Worm (Caenorhabditis elegans) whole organism, midembryonic: ENCODE data around the gene ppm-1.H.

ENCODE experiments used
- T22C8.4 ChIP-seq: fragments of 200-800 bp; sonication (Bioruptor generic); IDR thresholded peaks from 2 replicates; pipeline ENCODE4 v1.3.6; 2022; ENCODE audit warnings: missing genetic modification characterization, missing compliant biosample characterization
- cog-1 ChIP-seq: sonication (generic microtip); optimal IDR thresholded peaks from 2 replicates; lab custom pipeline; 2016; ENCODE audit warnings: missing genetic modification characterization, missing compliant biosample characterization
- flt-1 ChIP-seq: fragments of 200-800 bp; sonication (Bioruptor generic); IDR thresholded peaks from 2 replicates; pipeline ENCODE4 v1.3.6; 2022; ENCODE audit warnings: missing genetic modification characterization, missing compliant biosample characterization
- klf-2 ChIP-seq: fragments of 200-800 bp; sonication (Bioruptor generic); conservative IDR thresholded peaks from 2 replicates; pipeline ENCODE4 v1.3.6; 2022; ENCODE audit warnings: missing genetic modification reagents, missing genetic modification characterization, missing compliant biosample characterization
- med-1 ChIP-seq: sonication (generic microtip); optimal IDR thresholded peaks from 2 replicates; lab custom pipeline; 2017; ENCODE audit warnings: missing genetic modification characterization, mild to moderate bottlenecking, missing compliant biosample characterization, antibody characterized with exemption, missing genetic modification reagents; ENCODE audit not compliant: insufficient read depth
- ref-1 ChIP-seq: fragments of 200-800 bp; sonication (Bioruptor generic); conservative IDR thresholded peaks from 2 replicates; pipeline ENCODE4 v1.3.6; 2022; ENCODE audit warnings: missing genetic modification reagents, missing genetic modification characterization, missing compliant biosample characterization
- tab-1 ChIP-seq: fragments of 200-800 bp; sonication (Bioruptor generic); IDR thresholded peaks from 2 replicates; pipeline ENCODE4 v1.3.6; 2022; ENCODE audit warnings: missing genetic modification characterization, missing compliant biosample characterization
- ztf-29 ChIP-seq: fragments of 200-800 bp; sonication (Bioruptor generic); IDR thresholded peaks from 2 replicates; pipeline ENCODE4 v1.3.6; 2022; ENCODE audit warnings: missing genetic modification reagents, missing genetic modification characterization, missing compliant biosample characterization

DNA sequence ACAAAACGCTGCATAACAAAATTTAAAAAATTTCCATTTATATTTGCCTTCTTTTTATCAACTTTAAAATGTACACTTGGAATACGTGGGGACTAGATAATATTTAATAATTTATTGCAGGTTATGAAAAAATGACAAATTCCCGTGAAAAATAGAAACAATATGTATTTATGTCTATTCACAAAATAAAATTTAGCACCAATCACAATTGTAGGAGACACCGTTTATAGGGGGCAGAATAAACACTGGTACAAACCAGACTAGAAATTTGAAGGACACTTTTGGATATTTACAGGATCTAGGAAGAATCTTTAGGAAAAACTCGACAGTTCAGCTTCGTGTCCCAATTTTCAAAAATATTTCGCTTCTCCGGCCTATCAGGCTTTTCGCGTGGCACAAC lies 2.3 kb upstream of the ppm-1.H start, which contains the start of gene C42C1.3:
- TF ChIP-seq cog-1 (no peak), med-1 (GFP tag; lab: Kevin White, UChicago) (no peak), T22C8.4 (GFP tag; lab: Robert Waterston, UW) (no peak), klf-2 (no peak), flt-1 (GFP tag; lab: Robert Waterston, UW) (no peak), tab-1 (GFP tag; lab: Robert Waterston, UW) (no peak), ztf-29 (GFP tag; lab: Robert Waterston, UW) (no peak), ref-1 (GFP tag; lab: Robert Waterston, UW) (no peak)
